Fruit fly (Drosophila melanogaster): ENCODE measurements around the gene Lmpt.
"Not testable (repeated sequence)": the region's sequence is repeated elsewhere in the genome, so short reads cannot be mapped to it uniquely, and the experiment has no call there.

Gene Lmpt

DNA sequence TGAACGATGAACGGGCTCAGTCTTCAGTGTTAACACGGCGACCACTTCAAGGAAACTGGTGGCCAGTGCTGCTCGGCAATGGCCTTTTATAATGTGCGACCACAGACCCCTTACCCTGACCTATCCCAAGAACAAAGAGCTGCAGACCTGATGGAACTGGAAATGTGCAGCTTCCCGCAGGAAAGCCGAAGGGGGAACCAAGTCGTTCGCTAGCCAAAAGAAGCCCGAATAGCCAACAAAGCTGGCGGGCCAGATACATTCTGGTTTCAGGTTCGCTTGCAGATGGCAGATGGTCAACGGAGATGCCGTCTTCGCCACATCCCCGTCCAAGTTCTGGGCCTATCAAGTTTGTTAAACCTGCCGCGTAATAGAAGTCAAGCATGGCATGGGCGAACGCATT, 62.3 kb downstream of the Lmpt start, which contains the start of gene CG13023:
Gene CG13023, minus strand, starts transcription at position 60 of the 400 bp plus-strand sequence.
- no peak for TF ChIP-seq noc (tag; optimal IDR thresholded peaks at IDR 0.05)

DNA sequence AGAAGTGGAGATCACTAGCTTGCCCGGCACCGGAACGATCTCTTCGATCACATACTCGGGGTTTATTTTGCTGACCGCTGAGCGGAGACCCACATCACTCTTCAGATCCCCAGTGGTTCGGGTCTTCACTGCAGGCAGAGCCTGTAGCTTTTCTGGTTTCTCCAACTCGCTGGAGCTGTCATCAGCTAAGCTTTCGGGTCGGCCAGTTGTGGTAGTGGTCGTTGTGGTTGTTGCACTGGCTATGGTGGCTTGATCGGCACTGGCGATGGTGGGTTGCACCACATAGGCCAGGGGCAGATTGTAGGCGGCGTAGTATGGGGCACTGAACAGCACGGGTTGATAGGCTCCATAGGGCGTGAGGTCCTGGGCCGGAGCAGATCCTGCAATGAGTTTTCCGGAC, 65.4 kb downstream of the Lmpt start:
- TF ChIP-seq noc (tag; optimal IDR thresholded peaks at IDR 0.05) = no peak

DNA sequence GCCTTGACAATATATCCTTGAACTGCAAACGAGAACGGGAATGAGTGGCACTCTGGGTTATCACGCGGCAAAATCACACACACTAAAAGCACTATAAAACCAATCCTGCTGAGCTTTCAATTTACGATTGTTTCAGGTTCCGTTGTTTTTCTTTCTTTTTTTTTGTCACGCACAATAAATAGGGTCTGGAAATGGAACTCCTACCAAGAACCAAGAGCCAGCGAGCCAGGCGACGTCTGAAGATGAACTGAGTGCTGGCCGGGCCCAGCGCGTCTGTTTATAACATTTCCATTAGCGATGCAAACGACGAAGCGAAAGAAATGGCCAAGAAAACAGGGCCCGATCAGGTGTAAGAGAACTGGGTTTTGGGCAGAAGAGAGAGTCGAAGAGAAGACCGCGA, 70.2 kb downstream of the Lmpt start, which contains the start of gene CG11905:
Gene CG11905, minus strand, starts transcription at position 253 of the 400 bp plus-strand sequence.
- no peak for TF ChIP-seq noc (tag; optimal IDR thresholded peaks at IDR 0.05)

DNA sequence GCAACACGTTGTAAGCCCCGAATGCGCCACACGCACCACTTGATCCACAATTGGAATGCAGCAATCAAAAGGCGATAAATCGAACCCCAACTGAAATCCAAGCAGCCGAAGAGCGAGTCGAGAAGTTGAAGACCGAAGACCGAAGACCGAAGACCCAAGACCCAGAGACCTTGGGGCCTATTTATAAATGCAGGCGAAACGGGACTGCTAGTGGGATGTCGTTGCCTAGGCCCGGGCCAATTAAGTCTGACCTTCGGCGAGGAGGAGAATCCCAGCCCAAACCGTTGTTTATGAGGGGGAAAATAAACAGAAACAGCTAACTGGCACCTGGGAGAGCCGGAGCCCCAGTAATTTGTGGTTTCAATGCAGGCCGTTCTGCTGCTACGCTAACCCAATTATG, 71.6 kb downstream of the Lmpt start:
- TF ChIP-seq noc (tag; optimal IDR thresholded peaks at IDR 0.05) = no peak

DNA sequence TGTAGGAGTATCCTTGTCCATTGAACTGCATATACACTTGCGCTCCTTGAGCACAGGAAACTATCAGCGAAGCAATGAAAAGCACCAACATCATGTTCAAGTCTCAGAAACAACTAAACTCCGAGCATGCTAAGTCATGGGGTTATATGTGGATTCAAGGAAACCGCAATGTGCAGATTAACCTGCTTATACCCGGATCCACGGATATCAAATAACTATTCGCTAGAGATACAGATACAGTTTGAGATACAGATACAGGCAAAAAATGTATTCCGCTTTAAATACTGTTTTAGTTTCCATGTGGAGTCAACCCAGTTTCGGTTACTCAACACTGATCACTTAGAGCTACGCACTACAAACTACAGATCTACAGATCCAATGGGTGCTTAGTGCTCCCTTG, 73.8 kb downstream of the Lmpt start, which contains the start of gene CG13022:
Gene CG13022, minus strand, starts transcription at position 101 of the 400 bp plus-strand sequence.
- TF ChIP-seq noc (tag; optimal IDR thresholded peaks at IDR 0.05) = no peak

DNA sequence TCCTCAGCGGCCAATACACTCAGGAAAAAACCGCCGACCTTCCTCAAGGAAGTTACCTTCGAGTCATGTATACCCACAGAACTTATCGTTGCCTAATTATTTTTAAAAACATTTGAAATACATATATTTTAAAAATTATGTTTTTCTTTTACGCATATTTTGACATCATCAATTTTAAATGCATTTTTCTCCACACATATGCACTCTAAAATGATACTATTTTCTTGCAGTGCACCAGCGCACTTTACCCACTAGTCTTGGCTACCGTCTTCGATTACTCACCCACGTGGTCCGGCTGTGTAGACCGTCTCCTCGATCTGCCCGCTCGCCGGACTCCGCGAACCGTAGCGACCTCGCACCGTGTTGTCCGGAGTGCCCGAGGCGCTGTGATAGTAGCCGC, 76.2 kb downstream of the Lmpt start:
- TF ChIP-seq noc (tag; optimal IDR thresholded peaks at IDR 0.05) = no peak

DNA sequence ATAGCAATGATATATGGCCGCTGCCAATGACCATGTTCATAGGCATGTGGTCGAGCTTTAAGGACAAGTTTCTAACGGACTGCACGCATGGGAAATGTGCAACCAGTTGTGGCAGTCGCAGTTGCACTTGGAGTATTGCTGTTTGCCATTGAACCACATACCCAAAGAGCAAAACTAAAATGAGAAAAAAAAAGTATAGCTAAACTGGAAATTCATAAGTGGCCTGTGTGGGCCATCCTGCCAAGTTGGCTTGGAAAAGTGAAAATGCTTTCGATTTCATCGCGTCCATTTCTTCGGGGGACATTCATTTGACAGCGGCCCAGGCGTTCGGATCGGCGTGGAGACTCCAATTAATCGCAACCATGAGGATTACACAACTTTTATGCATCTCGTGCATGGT, 79.0 kb downstream of the Lmpt start, which contains the start of gene Obp73a:
Gene Obp73a, plus strand, starts transcription at position 301 of the 400 bp plus-strand sequence.
- TF ChIP-seq noc (tag; optimal IDR thresholded peaks at IDR 0.05) = no peak

DNA sequence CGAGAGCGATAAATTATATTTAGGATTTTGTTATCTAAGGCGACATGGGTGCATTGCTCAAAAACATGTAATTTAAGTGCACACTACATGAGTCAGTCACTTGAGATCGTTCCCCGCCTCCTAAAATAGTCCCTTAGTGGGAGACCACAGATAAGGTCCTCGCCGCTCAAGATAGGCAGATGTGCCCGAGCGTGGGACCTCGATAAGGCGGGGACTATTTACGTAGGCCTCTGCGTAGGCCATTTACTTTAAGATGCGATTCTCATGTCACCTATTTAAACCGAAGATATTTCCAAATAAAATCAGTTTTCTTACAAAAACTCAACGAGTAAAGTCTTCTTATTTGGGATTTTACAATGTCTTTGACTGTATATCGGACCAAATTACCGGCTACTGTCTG, 89.4 kb downstream of the Lmpt start, which contains the start of gene Ogdh:
Gene Ogdh, plus strand, starts transcription at position 301 of the 400 bp plus-strand sequence.
- not testable (repeated sequence) for TF ChIP-seq noc (tag; optimal IDR thresholded peaks at IDR 0.05)

DNA sequence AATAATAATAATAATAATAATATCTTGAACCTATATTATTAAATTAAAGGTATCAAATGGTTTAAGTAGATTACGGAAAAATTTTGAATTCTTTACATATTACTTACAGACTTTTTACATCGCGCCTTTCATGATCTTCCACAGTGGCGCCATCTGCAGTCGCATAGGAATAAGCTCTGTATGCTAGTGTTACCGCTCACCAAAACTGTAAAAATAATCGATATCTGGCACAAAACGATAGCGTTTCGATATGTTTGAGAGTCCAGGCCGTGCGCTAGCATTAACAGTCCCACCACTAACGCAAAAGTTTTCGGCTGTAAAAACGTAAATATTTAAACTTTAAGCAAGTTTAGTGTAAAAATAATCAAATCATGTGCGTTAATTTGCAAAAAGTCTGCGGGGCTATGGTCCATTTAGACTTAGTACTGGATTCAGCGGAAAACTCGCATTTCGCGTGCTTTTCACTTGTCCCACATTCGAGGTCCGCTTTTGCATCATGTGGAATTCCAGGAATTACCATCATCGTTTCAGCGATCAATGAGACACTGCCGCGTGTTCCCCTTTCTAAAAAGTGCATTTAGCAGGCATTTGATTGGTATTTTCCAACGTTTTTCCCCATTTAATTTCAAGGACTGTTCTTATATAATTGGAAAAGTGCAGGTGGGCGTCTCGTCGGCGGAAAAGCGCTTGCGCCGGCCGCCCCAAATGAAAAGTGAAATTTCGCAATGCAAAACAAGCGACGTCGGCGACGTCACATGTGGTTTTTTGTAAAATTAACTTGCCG, 90.3 kb downstream of the Lmpt start:
- no peak for TF ChIP-seq noc (tag; optimal IDR thresholded peaks at IDR 0.05)

DNA sequence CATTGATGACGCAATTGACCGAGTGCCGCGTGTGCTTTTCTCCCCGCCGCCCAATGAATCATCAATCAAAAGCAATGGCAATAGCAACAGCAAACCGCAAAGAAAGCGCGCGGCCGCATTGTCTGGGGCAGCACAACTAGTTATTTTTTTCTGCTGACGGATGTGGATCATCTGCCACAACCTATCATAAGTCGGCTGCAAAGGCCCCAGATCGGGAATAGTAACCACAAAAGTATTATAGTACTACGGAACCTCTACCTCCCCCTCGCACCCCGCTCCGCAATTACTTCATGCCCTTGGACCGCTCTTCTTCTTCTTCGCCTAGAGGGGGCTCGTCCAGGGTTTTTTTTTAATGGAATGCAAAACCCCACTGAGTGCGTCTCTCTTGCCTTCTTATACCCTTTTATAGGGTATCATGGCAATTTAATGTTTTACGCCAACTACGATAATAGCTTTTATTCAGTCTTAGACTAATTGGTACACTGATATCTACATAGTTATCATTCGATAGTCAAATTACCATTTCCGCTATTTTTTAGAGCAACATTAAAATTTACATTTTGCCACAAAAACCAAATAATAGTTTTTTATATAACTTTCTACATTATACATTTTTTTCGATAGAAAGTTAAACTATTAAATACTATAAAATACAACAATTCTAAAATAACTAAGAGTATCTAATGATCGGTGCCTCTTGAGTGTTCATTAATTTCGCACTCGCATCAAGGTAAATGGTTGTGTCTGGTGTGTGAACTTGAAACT, 91.1 kb downstream of the Lmpt start:
- TF ChIP-seq noc (tag; optimal IDR thresholded peaks at IDR 0.05) = no peak

DNA sequence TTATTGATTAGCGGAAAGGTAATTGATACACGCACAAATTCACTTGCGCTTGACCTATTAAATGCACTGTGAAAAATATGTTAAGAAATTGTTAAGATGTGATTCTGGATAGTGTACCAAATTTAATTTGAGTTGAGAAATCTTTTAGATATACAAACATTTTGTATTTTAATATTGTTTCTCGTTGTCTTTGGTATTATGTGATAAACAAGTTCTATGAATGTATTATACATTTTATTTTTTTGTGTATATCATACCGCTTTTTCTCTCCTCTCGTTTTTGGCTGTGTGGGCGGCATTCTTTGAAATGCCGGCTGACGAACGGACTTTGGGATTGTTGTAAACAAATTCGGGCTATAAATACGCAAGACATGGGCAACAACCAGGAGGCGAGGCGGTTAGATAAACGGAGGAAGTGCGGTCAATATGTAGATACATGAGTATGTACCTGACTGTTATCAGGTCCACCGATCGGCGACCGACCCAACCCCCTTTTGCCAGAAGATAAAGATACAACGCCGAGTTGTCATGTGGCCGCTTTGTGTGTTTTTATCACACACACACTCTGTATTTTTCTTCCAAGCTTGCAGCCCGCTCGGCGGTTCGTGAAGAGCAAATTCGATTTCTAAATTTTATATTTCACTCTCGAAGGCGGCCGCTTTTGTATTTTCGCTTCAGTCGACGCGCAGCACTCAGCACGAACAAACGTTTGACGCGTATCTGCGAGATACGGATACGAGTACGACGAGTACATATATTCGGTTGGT, 91.9 kb downstream of the Lmpt start:
- TF ChIP-seq noc (tag; optimal IDR thresholded peaks at IDR 0.05) = peak; percentile 70

DNA sequence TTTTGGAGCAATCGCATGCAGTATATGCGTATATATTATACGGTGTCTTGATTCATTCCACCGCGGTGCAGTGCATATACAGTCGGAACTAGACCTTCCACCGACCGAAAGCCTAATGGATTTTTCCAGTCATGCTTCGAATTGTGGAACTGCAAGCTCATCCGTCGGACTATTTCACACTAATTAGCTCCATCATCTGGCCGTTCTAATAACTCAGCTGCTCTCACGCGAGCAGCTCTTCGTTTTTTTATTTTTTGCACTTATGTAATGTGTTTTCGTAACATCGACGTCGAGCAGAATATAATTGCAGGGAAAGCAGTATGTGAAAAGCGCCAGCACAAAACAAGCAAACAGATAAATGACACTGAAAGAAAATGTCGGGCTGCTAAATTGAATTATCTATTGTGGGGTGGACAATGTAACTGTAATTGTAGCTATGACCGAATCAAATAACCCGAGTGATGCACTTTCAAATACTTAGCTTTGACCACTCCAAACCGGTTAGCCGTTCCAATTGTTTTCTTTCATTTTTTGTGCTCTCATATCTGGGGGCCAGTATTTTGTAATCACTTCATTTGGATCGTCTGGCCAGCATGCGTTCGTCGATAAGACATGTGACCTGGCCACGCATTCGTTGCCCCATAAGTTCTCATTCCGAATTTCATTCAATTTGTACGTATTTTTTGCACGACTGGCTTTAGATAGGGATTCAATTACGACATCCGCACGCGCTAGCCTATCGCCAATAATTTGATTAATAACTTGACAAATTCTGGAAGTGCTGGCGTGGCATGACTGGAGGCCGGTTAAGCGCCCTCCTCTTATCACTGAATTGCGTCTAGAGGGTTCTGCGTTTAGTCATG, 92.7 kb downstream of the Lmpt start, which contains the start of gene Cpr73D:
Gene Cpr73D, minus strand, starts transcription at position 156 of the 863 bp plus-strand sequence.
- TF ChIP-seq noc (tag; optimal IDR thresholded peaks at IDR 0.05) = no peak

DNA sequence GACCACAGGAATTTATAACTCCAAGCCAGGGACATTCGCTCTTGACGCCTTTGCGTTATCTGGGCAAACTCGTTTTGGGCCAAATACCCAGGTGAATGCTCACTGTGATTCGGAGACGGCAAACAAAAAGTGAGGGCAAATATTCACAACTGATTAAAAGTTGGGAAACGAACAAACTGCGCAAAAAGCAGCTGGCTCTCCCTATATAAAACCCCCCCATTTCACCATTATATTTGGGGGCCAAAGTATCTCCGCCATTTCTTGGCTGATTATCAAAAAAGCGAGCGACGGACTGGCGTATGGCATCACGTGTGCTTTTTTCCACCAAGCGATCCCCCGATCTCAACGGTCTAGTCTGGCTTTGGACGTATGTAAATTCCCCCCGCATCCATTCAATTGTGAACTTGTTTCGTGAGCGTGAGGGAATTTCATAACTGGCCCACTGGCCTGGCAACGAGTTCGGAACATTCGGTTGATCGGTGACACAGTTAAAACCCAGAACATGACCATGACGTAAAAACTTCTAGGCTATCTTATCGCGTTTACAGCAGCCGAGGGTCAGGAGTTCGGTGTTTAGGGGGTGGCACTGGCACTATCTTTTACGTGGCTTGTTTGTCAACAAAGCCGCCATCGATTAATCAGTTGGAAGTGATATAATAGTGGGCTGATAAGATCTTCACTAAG, 93.4 kb downstream of the Lmpt start:
- TF ChIP-seq noc (tag; optimal IDR thresholded peaks at IDR 0.05) = peak; percentile 59

DNA sequence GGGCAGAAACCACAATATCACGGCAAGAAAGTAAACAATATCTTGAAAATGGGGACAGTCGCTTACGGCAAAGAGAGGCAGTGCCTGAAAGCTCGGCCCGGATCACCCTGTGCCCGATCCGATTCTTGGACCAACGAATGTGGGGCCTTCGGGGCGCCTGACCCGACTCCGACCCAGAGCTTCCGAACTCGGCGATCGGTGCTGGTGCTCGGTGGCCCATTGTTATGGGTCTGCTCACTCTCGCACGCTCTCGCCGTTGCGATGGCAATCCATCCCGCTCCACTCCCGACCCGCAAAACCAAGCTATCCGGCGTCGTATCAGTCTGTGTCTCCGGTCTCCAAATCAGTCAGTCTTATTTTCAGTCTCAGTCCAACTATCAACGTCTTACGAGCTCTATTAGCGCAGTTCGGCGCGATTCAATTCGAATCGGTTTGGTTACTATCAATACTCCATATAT, 104.6 kb downstream of the Lmpt start, which contains the start of gene Exn:
Gene Exn, plus strand, starts transcription at position 362 of the 458 bp plus-strand sequence.
- TF ChIP-seq noc (tag; optimal IDR thresholded peaks at IDR 0.05) = peak; percentile 34

Measured in whole organism, larva.